Fruit fly (Drosophila melanogaster): Measurements from ENCODE around the gene CG15465.

dm6 chrX:5045158-5045557 lies 40.4 kb upstream of the CG15465 start:
- TF ChIP-seq N (GFP tag; optimal IDR thresholded peaks at IDR 0.05): no peak
- TF ChIP-seq Rel (GFP tag; optimal IDR thresholded peaks at IDR 0.05): no peak
- no peak for TF ChIP-seq Rel (tag; optimal IDR thresholded peaks at IDR 0.05)
- TF ChIP-seq Hr83 (GFP tag; optimal IDR thresholded peaks at IDR 0.05; ENCODE audit: poor library complexity, severe bottlenecking): no peak
- no peak for TF ChIP-seq Jra (GFP tag; optimal IDR thresholded peaks at IDR 0.05)
- TF ChIP-seq OdsH (GFP tag; optimal IDR thresholded peaks at IDR 0.05): peak; percentile 79
- TF ChIP-seq fru (GFP tag; optimal IDR thresholded peaks at IDR 0.05): peak; percentile 63
- no peak for TF ChIP-seq Abd-B (GFP tag; optimal IDR thresholded peaks at IDR 0.05)
- no peak for TF ChIP-seq CG32264 (GFP tag; optimal IDR thresholded peaks at IDR 0.05)
- TF ChIP-seq h (GFP tag; optimal IDR thresholded peaks at IDR 0.05): peak; percentile 80
- TF ChIP-seq Hr78 (GFP tag; optimal IDR thresholded peaks at IDR 0.05): no peak
- TF ChIP-seq Dfd (GFP tag; optimal IDR thresholded peaks at IDR 0.05): no peak
- TF ChIP-seq br (GFP tag; optimal IDR thresholded peaks at IDR 0.05): peak; percentile 74
- TF ChIP-seq sv (GFP tag; optimal IDR thresholded peaks at IDR 0.05): no peak
